Worm (Caenorhabditis elegans): ENCODE measurements around the gene hda-1.

hda-1 gene

ce11 chrV:14495493-14495892, 29.7 kb upstream of the hda-1 start:
- TF ChIP-seq ceh-40 (GFP tag; IDR thresholded peaks at IDR 0.05) (no peak), chd-7 (tag; optimal IDR thresholded peaks at IDR 0.05) (no peak)

- TF ChIP-seq lin-40 (tag; optimal IDR thresholded peaks at IDR 0.05) (no peak), Y56A3A.18 (GFP tag; IDR thresholded peaks at IDR 0.05) (0 out of 2 replicates have a peak, but pooled peaks have one; percentile 36)
These were observed 28.7 kb upstream of the hda-1 start for ce11 chrV:14496446-14496845.

ce11 chrV:14498204-14498603, 27.0 kb upstream of the hda-1 start:
- no peak for TF ChIP-seq F52B5.7 (tag; optimal IDR thresholded peaks at IDR 0.05)
- TF ChIP-seq lin-54 (GFP tag; optimal IDR thresholded peaks at IDR 0.05): no peak
- TF ChIP-seq nhr-90 (tag; optimal IDR thresholded peaks at IDR 0.05): no peak
- TF ChIP-seq egl-44 (GFP tag; IDR thresholded peaks at IDR 0.05): no peak
- no peak for TF ChIP-seq pbrm-1 (GFP tag; IDR thresholded peaks at IDR 0.05)
- no peak for TF ChIP-seq nhr-120 (GFP tag; IDR thresholded peaks at IDR 0.05)
- TF ChIP-seq nhr-80 (tag; optimal IDR thresholded peaks at IDR 0.05): no peak
- TF ChIP-seq B0336.3 (GFP tag; IDR thresholded peaks at IDR 0.05): no peak
- no peak for TF ChIP-seq Y67H2A.10 (GFP tag; conservative IDR thresholded peaks at IDR 0.05)
- TF ChIP-seq fkh-3 (tag; optimal IDR thresholded peaks at IDR 0.05): no peak
- TF ChIP-seq ZK185.1 (tag; optimal IDR thresholded peaks at IDR 0.05; ENCODE audit: poor library complexity, severe bottlenecking): no peak
- TF ChIP-seq somi-1 (GFP tag; optimal IDR thresholded peaks at IDR 0.05): no peak
- TF ChIP-seq tbp1 (GFP tag; optimal IDR thresholded peaks at IDR 0.05): no peak
- no peak for TF ChIP-seq ztf-18 (tag; optimal IDR thresholded peaks at IDR 0.05)

ce11 chrV:14499074-14499864, 25.9 kb upstream of the hda-1 start:
- TF ChIP-seq nhr-80 (tag; optimal IDR thresholded peaks at IDR 0.05): peak; percentile 21
- no peak for TF ChIP-seq snpc-4 (GFP tag; optimal IDR thresholded peaks at IDR 0.05)
- TF ChIP-seq snpc-4 (tag; optimal IDR thresholded peaks at IDR 0.05): no peak
- no peak for TF ChIP-seq lsy-27 (tag; optimal IDR thresholded peaks at IDR 0.05; ENCODE audit: borderline replicate concordance, insufficient read depth)
- peak; percentile 51; the same call in 1 of the 2 replicates for TF ChIP-seq dox-1 (GFP tag; IDR thresholded peaks at IDR 0.05)
- no peak for TF ChIP-seq ztf-6 (GFP tag; IDR thresholded peaks at IDR 0.05)
- no peak for TF ChIP-seq pbrm-1 (GFP tag; IDR thresholded peaks at IDR 0.05)
- no peak for TF ChIP-seq ztf-22 (GFP tag; optimal IDR thresholded peaks at IDR 0.05)
- TF ChIP-seq ztf-26 (tag; optimal IDR thresholded peaks at IDR 0.05): no peak
- TF ChIP-seq cebp-2 (GFP tag; IDR thresholded peaks at IDR 0.05): no peak
- TF ChIP-seq nfya-1 (tag; optimal IDR thresholded peaks at IDR 0.05; ENCODE audit: borderline replicate concordance, insufficient read depth): no peak
- no peak for TF ChIP-seq Y56A3A.18 (GFP tag; IDR thresholded peaks at IDR 0.05)
- TF ChIP-seq ceh-79 (tag; optimal IDR thresholded peaks at IDR 0.05): no peak
- TF ChIP-seq F49E8.2 (tag; optimal IDR thresholded peaks at IDR 0.05; ENCODE audit: insufficient read depth): no peak
- TF ChIP-seq lin-40 (tag; optimal IDR thresholded peaks at IDR 0.05): no peak
- peak; percentile 30; the same call in 1 of the 2 replicates for TF ChIP-seq lin-26 (GFP tag; IDR thresholded peaks at IDR 0.05)
- TF ChIP-seq hmg-20 (GFP tag; IDR thresholded peaks at IDR 0.05): no peak
- no peak for TF ChIP-seq mel-28 (tag; optimal IDR thresholded peaks at IDR 0.05; ENCODE audit: borderline replicate concordance)
- no peak for TF ChIP-seq mcd-1 (GFP tag; IDR thresholded peaks at IDR 0.05)
- TF ChIP-seq hlh-12 (tag; optimal IDR thresholded peaks at IDR 0.05): no peak
- TF ChIP-seq rec-8 (tag; optimal IDR thresholded peaks at IDR 0.05): no peak
- no peak for TF ChIP-seq nhr-179 (tag; optimal IDR thresholded peaks at IDR 0.05)

Measured in whole organism, young adult.